Worm (Caenorhabditis elegans): ENCODE results near the gene srsy-1.

Gene srsy-1

DNA sequence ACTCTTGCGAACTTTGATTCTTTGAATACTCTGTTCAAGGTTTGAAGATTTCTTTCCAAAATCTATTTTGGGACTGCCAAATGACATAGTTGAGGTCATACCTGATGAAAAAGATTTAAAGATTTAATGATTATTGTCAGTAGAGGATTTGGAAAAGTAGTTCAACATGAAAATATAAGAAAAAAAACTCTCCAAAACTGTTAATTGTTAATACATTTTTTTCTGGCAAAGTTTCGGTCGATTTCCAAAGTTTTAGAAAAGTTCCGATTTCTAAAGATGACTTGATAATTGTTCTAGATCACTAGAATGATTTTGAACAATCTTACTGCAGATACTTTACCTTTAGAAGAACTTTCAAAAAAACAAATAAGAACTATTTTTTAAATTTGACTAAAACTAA, 44.6 kb upstream of the srsy-1 start, which contains the start of gene C27A2.7:
TSS of gene C27A2.7 (minus strand) at position 101 of the 400 bp plus-strand sequence.
- TF ChIP-seq nfyb-1 (GFP tag; IDR thresholded peaks at IDR 0.05) (no peak), bed-2 (GFP tag; IDR thresholded peaks at IDR 0.05) (no peak), hmg-20 (GFP tag; IDR thresholded peaks at IDR 0.05) (no peak), mcd-1 (GFP tag; IDR thresholded peaks at IDR 0.05) (no peak), Y53F4B.3 (GFP tag; IDR thresholded peaks at IDR 0.05) (no peak), hlh-26 (GFP tag; conservative IDR thresholded peaks at IDR 0.05) (no peak), F22D6.2 (tag; optimal IDR thresholded peaks at IDR 0.05) (no peak), athp-1 (tag; optimal IDR thresholded peaks at IDR 0.05) (no peak), F10E7.11 (tag; optimal IDR thresholded peaks at IDR 0.05) (no peak), nfya-1 (tag; optimal IDR thresholded peaks at IDR 0.05; ENCODE audit: borderline replicate concordance, insufficient read depth) (no peak), madf-3 (GFP tag; IDR thresholded peaks at IDR 0.05) (no peak)

DNA sequence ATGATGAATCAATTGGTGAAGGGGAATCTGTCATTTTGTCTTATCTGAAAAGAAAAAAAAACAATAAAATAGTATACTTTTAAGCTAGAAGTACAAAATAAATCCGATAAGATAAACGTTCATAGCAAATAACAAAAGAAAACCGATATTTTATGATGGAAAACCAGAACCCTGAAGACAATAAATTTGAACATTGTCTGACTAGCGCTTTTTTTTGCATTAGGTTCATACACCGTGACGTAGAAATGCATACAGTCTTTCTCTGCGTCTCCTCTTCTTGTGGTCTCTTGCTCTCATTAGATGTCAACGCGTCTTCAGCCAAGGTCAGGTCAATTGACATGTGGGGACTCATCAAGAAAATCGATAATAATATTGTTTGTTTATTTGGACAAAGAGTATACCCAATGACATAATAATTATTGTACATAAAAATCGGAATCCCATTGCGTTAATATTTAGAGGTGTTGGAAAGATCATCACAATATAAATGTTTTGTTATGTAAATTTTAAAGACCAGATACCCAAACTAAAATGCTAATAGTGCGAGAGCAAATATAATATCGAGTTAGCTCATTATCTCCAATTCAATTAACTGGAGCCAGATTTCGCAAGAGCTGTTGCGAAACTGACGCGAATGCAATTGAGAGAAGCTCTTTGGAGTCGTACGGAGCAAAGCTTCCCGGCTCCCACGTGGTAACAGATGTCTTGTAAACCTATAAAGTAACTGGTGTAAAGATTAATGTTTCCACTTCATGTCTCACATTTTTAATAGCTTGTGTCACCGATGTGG, 34.5 kb upstream of the srsy-1 start, which contains the start of gene dsh-2:
TSS of gene dsh-2 (minus strand) at position 51 of the 790 bp plus-strand sequence.
- TF ChIP-seq rpc-1 (optimal IDR thresholded peaks at IDR 0.05) (no peak), rpc-1 (tag; optimal IDR thresholded peaks at IDR 0.05) (no peak), lin-54 (GFP tag; optimal IDR thresholded peaks at IDR 0.05) (peak; percentile 40), bed-2 (GFP tag; IDR thresholded peaks at IDR 0.05) (no peak), attf-5 (GFP tag; optimal IDR thresholded peaks at IDR 0.05) (peak; percentile 11), bed-1 (GFP tag; IDR thresholded peaks at IDR 0.05) (no peak), ets-4 (GFP tag; optimal IDR thresholded peaks at IDR 0.05) (no peak), madf-10 (tag; optimal IDR thresholded peaks at IDR 0.05) (no peak), dox-1 (GFP tag; IDR thresholded peaks at IDR 0.05) (peak; percentile 54; the same call in 1 of the 2 replicates), ceh-100 (GFP tag; IDR thresholded peaks at IDR 0.05) (no peak), mcd-1 (GFP tag; IDR thresholded peaks at IDR 0.05) (peak; percentile 50), ceh-58 (GFP tag; IDR thresholded peaks at IDR 0.05) (no peak), ztf-6 (GFP tag; IDR thresholded peaks at IDR 0.05) (no peak), egrh-3 (GFP tag; IDR thresholded peaks at IDR 0.05) (no peak), mxl-1 (tag; optimal IDR thresholded peaks at IDR 0.05) (no peak), Y95B8A.8 (GFP tag; IDR thresholded peaks at IDR 0.05) (no peak), tbx-9 (tag; optimal IDR thresholded peaks at IDR 0.05; ENCODE audit: borderline replicate concordance) (no peak), snpc-4 (GFP tag; optimal IDR thresholded peaks at IDR 0.05) (no peak), snpc-4 (tag; optimal IDR thresholded peaks at IDR 0.05) (peak in 2 of 4 experiments; percentile 13 to 53), cebp-1 (GFP tag; IDR thresholded peaks at IDR 0.05) (peak; percentile 56; the same call in 1 of the 2 replicates), cebp-1 (tag; optimal IDR thresholded peaks at IDR 0.05) (peak; percentile 90), F33H1.4 (GFP tag; IDR thresholded peaks at IDR 0.05) (peak; percentile 51), F39B2.1 (GFP tag; IDR thresholded peaks at IDR 0.05) (no peak), ZK185.1 (tag; optimal IDR thresholded peaks at IDR 0.05; ENCODE audit: poor library complexity, severe bottlenecking) (peak; percentile 4), let-526 (GFP tag; IDR thresholded peaks at IDR 0.05) (no peak), him-1 (tag; optimal IDR thresholded peaks at IDR 0.05) (peak; percentile 3), F57A8.1 (GFP tag; optimal IDR thresholded peaks at IDR 0.05) (no peak), akir-1 (GFP tag; optimal IDR thresholded peaks at IDR 0.05) (no peak), hmg-1.2 (GFP tag; IDR thresholded peaks at IDR 0.05) (peak; percentile 81), sea-2 (GFP tag; IDR thresholded peaks at IDR 0.05) (no peak), T07F8.4 (tag; optimal IDR thresholded peaks at IDR 0.05) (no peak), hsf-1 (GFP tag; IDR thresholded peaks at IDR 0.05) (no peak), lag-1 (GFP tag; IDR thresholded peaks at IDR 0.05) (no peak), K11D2.4 (GFP tag; IDR thresholded peaks at IDR 0.05) (no peak), snpc-3.4 (tag; optimal IDR thresholded peaks at IDR 0.05) (peak; percentile 25), chd-7 (tag; optimal IDR thresholded peaks at IDR 0.05) (no peak), Y67H2A.10 (GFP tag; conservative IDR thresholded peaks at IDR 0.05) (no peak), tlf-1 (GFP tag; optimal IDR thresholded peaks at IDR 0.05) (no peak)

All from whole organism, young adult.